Comparison of ENCODE assay signal across 2 worm cellular contexts in the genomic region with DNA sequence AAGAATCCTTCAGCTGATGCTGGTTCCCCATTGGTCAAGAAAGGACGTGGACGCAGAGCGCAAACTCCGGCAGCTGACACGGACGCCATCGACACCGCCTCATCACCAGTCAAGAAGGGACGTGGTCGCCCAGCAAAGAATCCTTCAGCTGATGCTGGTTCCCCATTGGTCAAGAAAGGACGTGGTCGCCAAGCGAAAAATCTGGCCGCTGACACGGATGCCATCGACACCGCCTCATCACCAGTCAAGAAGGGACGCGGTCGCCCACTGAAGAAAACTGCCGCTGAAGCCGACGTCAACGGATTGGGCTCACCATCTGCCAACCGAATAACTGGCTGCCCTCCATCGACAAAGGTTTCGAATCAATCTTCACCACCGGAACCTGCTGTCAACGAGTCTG.
TF ChIP-seq lines count a peak whose summit lies in the region.

No protein-coding gene starts in this region.

TF ChIP-seq in whole organism, L4 larva, 104 proteins besides CTCF, POLR2A, EP300 and RAD21:
- TF ChIP-seq nhr-6 (tag; optimal IDR thresholded peaks at IDR 0.05; lab: Kevin White, UChicago) (no peak), madf-9 (GFP tag; conservative IDR thresholded peaks at IDR 0.05; lab: Robert Waterston, UW) (0 out of 2 replicates have a peak, but pooled peaks have one; percentile 5), lin-38 (GFP tag; IDR thresholded peaks at IDR 0.05; lab: Robert Waterston, UW) (0 out of 2 replicates have a peak, but pooled peaks have one; percentile 2), set-16 (GFP tag; IDR thresholded peaks at IDR 0.05; lab: Robert Waterston, UW) (peak; percentile 83), Y5F2A.4 (GFP tag; optimal IDR thresholded peaks at IDR 0.05; lab: Kevin White, UChicago) (peak; percentile 52), snpc-4 (tag; optimal IDR thresholded peaks at IDR 0.05; lab: Kevin White, UChicago) (no peak), hlh-30 (tag; optimal IDR thresholded peaks at IDR 0.05; lab: Kevin White, UChicago; ENCODE audit: insufficient read depth) (no peak)

TF ChIP-seq in whole organism, young adult, 124 proteins besides CTCF, POLR2A, EP300 and RAD21:
- TF ChIP-seq xnd-1 (tag; optimal IDR thresholded peaks at IDR 0.05; lab: Kevin White, UChicago) (no peak), T07F8.4 (tag; optimal IDR thresholded peaks at IDR 0.05; lab: Kevin White, UChicago) (no peak), F57A8.1 (GFP tag; optimal IDR thresholded peaks at IDR 0.05; lab: Kevin White, UChicago) (no peak), mel-28 (tag; optimal IDR thresholded peaks at IDR 0.05; lab: Kevin White, UChicago; ENCODE audit: borderline replicate concordance) (no peak), egrh-3 (GFP tag; IDR thresholded peaks at IDR 0.05; lab: Robert Waterston, UW) (peak; percentile 33; the same call in 1 of the 2 replicates), ama-1 (optimal IDR thresholded peaks at IDR 0.05; lab: Kevin White, UChicago) (no peak), ama-1 (GFP tag; optimal IDR thresholded peaks at IDR 0.05; lab: Kevin White, UChicago) (no peak), sdz-38 (tag; optimal IDR thresholded peaks at IDR 0.05; lab: Kevin White, UChicago) (no peak), F22D6.2 (tag; optimal IDR thresholded peaks at IDR 0.05; lab: Kevin White, UChicago) (no peak), lir-1 (GFP tag; conservative IDR thresholded peaks at IDR 0.05; lab: Robert Waterston, UW) (no peak), let-526 (GFP tag; IDR thresholded peaks at IDR 0.05; lab: Robert Waterston, UW) (no peak), repo-1 (tag; optimal IDR thresholded peaks at IDR 0.05; lab: Kevin White, UChicago) (peak; percentile 12), nhr-120 (GFP tag; IDR thresholded peaks at IDR 0.05; lab: Robert Waterston, UW) (no peak), ceh-91 (GFP tag; IDR thresholded peaks at IDR 0.05; lab: Robert Waterston, UW) (no peak), D2030.7 (GFP tag; IDR thresholded peaks at IDR 0.05; lab: Robert Waterston, UW) (no peak), ets-4 (GFP tag; optimal IDR thresholded peaks at IDR 0.05; lab: Kevin White, UChicago) (no peak), mcd-1 (GFP tag; IDR thresholded peaks at IDR 0.05; lab: Robert Waterston, UW) (no peak), K11D2.4 (GFP tag; IDR thresholded peaks at IDR 0.05; lab: Robert Waterston, UW) (0 out of 2 replicates have a peak, but pooled peaks have one; percentile 19), zfh-2 (GFP tag; conservative IDR thresholded peaks at IDR 0.05; lab: Robert Waterston, UW) (peak; percentile 79), lin-40 (tag; optimal IDR thresholded peaks at IDR 0.05; lab: Kevin White, UChicago) (no peak), pbrm-1 (GFP tag; IDR thresholded peaks at IDR 0.05; lab: Robert Waterston, UW) (no peak), snpc-1.3 (tag; optimal IDR thresholded peaks at IDR 0.05; lab: Kevin White, UChicago; ENCODE audit: insufficient read depth) (no peak), let-607 (tag; optimal IDR thresholded peaks at IDR 0.05; lab: Kevin White, UChicago) (peak in 1 of 2 experiments; percentile 17), F37B4.10 (GFP tag; IDR thresholded peaks at IDR 0.05; lab: Robert Waterston, UW) (peak; percentile 63; the same call in 1 of the 2 replicates), ceh-40 (GFP tag; IDR thresholded peaks at IDR 0.05; lab: Robert Waterston, UW) (no peak)
